Fruit fly (Drosophila melanogaster) whole organism, embryonic: ENCODE measurements around the gene arx.

Source experiments
- CG11504 ChIP-seq: fragments of 200-800 bp; sonication (Bioruptor generic); optimal IDR thresholded peaks from 3 replicates; lab custom pipeline; 2019; ENCODE audit warnings: missing biosample characterization, mild to moderate bottlenecking, missing genetic modification characterization, moderate library complexity
- CG12769 ChIP-seq: fragments of 200-800 bp; sonication (Bioruptor generic); optimal IDR thresholded peaks from 2 replicates; lab custom pipeline; 2019; ENCODE audit warnings: missing biosample characterization, mild to moderate bottlenecking, missing genetic modification characterization, moderate library complexity
- CG13287 ChIP-seq: fragments of 200-800 bp; sonication (Bioruptor generic); IDR thresholded peaks from 2 replicates; pipeline ENCODE4 v1.3.6; 2022; ENCODE audit warnings: missing biosample characterization, missing genetic modification characterization; ENCODE audit not compliant: partially characterized antibody
- CG14441 ChIP-seq: fragments of 200-800 bp; sonication (Bioruptor generic); IDR thresholded peaks from 2 replicates; pipeline ENCODE4 v1.3.6; 2022; ENCODE audit warnings: missing biosample characterization, missing genetic modification characterization
- CG17612 ChIP-seq: fragments of 200-800 bp; sonication (Bioruptor generic); IDR thresholded peaks from 2 replicates; pipeline ENCODE4 v1.3.6; 2022; ENCODE audit warnings: missing biosample characterization, missing genetic modification characterization
- CG18262 ChIP-seq: fragments of 200-800 bp; optimal IDR thresholded peaks from 3 replicates; lab custom pipeline; 2019; ENCODE audit warnings: missing biosample characterization, mild to moderate bottlenecking, missing genetic modification characterization, moderate library complexity
- CG1832 ChIP-seq: fragments of 200-800 bp; sonication (Bioruptor generic); optimal IDR thresholded peaks from 2 replicates; lab custom pipeline; 2017; ENCODE audit warnings: missing biosample characterization, mild to moderate bottlenecking, missing genetic modification characterization, inconsistent platforms
- CG18619 ChIP-seq: fragments of 200-800 bp; sonication (Bioruptor generic); optimal IDR thresholded peaks from 3 replicates; lab custom pipeline; 2017; ENCODE audit warnings: missing biosample characterization, mild to moderate bottlenecking, missing genetic modification characterization
- CG34224 ChIP-seq: fragments of 200-800 bp; sonication (Bioruptor generic); IDR thresholded peaks from 3 replicates; pipeline ENCODE4 v1.3.6; 2022; ENCODE audit warnings: missing biosample characterization, missing genetic modification characterization; ENCODE audit not compliant: partially characterized antibody
- CG4404 ChIP-seq: fragments of 200-800 bp; sonication (Bioruptor generic); IDR thresholded peaks from 2 replicates; pipeline ENCODE4 v1.3.6; 2022; ENCODE audit warnings: missing biosample characterization, missing genetic modification characterization
- CG6854 ChIP-seq: fragments of 200-800 bp; sonication (Bioruptor generic); optimal IDR thresholded peaks from 3 replicates; lab custom pipeline; 2017; ENCODE audit warnings: missing biosample characterization, mild to moderate bottlenecking, missing genetic modification characterization
- CG7372 ChIP-seq: fragments of 200-800 bp; sonication (Bioruptor generic); IDR thresholded peaks from 2 replicates; pipeline ENCODE4 v1.3.6; 2022; ENCODE audit warnings: missing biosample characterization, missing genetic modification characterization
- CG7556 ChIP-seq: fragments of 200-800 bp; sonication (Bioruptor generic); optimal IDR thresholded peaks from 2 replicates; lab custom pipeline; 2017; ENCODE audit warnings: missing biosample characterization, mild to moderate bottlenecking, missing genetic modification characterization
- CG7987 ChIP-seq: fragments of 200-800 bp; sonication (Bioruptor generic); optimal IDR thresholded peaks from 2 replicates; lab custom pipeline; 2018; ENCODE audit warnings: missing biosample characterization, mild to moderate bottlenecking, missing genetic modification characterization, moderate library complexity
- CG8478 ChIP-seq: fragments of >200 bp; optimal IDR thresholded peaks from 2 replicates; lab custom pipeline; 2018
- CG9797 ChIP-seq: fragments of 200-800 bp; sonication (Bioruptor generic); optimal IDR thresholded peaks from 3 replicates; lab custom pipeline; 2018; ENCODE audit warnings: missing biosample characterization, mild to moderate bottlenecking, missing genetic modification characterization
- D19B ChIP-seq: fragments of 200-800 bp; sonication (Bioruptor generic); optimal IDR thresholded peaks from 2 replicates; lab custom pipeline; 2017; ENCODE audit warnings: missing biosample characterization, mild to moderate bottlenecking, missing genetic modification characterization
- Deaf1 ChIP-seq: fragments of 200-800 bp; optimal IDR thresholded peaks from 3 replicates; lab custom pipeline; 2019; ENCODE audit warnings: missing biosample characterization, mild to moderate bottlenecking, missing genetic modification characterization, moderate library complexity
- Dek ChIP-seq: fragments of 200-800 bp; sonication (Bioruptor generic); optimal IDR thresholded peaks from 3 replicates; lab custom pipeline; 2019; ENCODE audit warnings: missing biosample characterization, mild to moderate bottlenecking, missing genetic modification characterization, moderate library complexity
- ERR ChIP-seq: fragments of 200-800 bp; sonication (Bioruptor generic); optimal IDR thresholded peaks from 2 replicates; lab custom pipeline; 2016; ENCODE audit warnings: missing biosample characterization, missing genetic modification characterization
- Ets65A ChIP-seq: fragments of 200-800 bp; sonication (Bioruptor generic); peaks from one replicate; lab custom pipeline; 2016; ENCODE audit warnings: missing biosample characterization, missing genetic modification characterization
- HmgD ChIP-seq: fragments of 200-800 bp; sonication (Bioruptor generic); optimal IDR thresholded peaks from 3 replicates; lab custom pipeline; 2016; ENCODE audit warnings: missing biosample characterization, missing genetic modification characterization
- Hmx ChIP-seq: fragments of 200-800 bp; sonication (Bioruptor generic); optimal IDR thresholded peaks from 2 replicates; lab custom pipeline; 2016; ENCODE audit warnings: missing biosample characterization, missing genetic modification characterization
- Hsf ChIP-seq: fragments of 200-800 bp; sonication (Bioruptor generic); optimal IDR thresholded peaks from 3 replicates; lab custom pipeline; 2016; ENCODE audit warnings: missing biosample characterization, missing genetic modification characterization
- MBD-R2 ChIP-seq: fragments of 200-800 bp; sonication (Bioruptor generic); IDR thresholded peaks from 2 replicates; pipeline ENCODE4 v1.3.6; 2022; ENCODE audit warnings: missing biosample characterization, missing genetic modification characterization
- Meics ChIP-seq: fragments of 200-800 bp; sonication (Bioruptor generic); optimal IDR thresholded peaks from 2 replicates; lab custom pipeline; 2017; ENCODE audit warnings: missing biosample characterization, mild to moderate bottlenecking, missing genetic modification characterization
- Nf-YB ChIP-seq: fragments of 200-800 bp; sonication (Bioruptor generic); optimal IDR thresholded peaks from 3 replicates; lab custom pipeline; 2019; ENCODE audit warnings: missing biosample characterization, mild to moderate bottlenecking, missing genetic modification characterization, moderate library complexity
- Pdp1 ChIP-seq, 2 experiments: fragments of 200-800 bp; sonication (Bioruptor generic); optimal IDR thresholded peaks; 3 replicates each; lab custom pipeline; 2016; ENCODE audit warnings: missing biosample characterization in 2 of 2, missing genetic modification characterization in 2 of 2, mild to moderate bottlenecking in 1 of 2, moderate library complexity in 1 of 2
- Scr ChIP-seq: fragments of 200-800 bp; sonication (Bioruptor generic); IDR thresholded peaks from 2 replicates; pipeline ENCODE4 v1.3.6; 2022; ENCODE audit warnings: missing biosample characterization, missing genetic modification characterization; ENCODE audit not compliant: partially characterized antibody
- Usf ChIP-seq: fragments of 200-800 bp; sonication (Bioruptor generic); optimal IDR thresholded peaks from 2 replicates; lab custom pipeline; 2017; ENCODE audit warnings: missing genotype, missing biosample characterization, missing genetic modification characterization
- chinmo ChIP-seq: fragments of 200-800 bp; sonication (Bioruptor generic); IDR thresholded peaks from 4 replicates; pipeline ENCODE4 v1.3.6; 2022; ENCODE audit warnings: missing biosample characterization, missing genetic modification characterization; ENCODE audit not compliant: partially characterized antibody
- ci ChIP-seq: fragments of 200-800 bp; sonication (Bioruptor generic); IDR thresholded peaks from 3 replicates; pipeline ENCODE4 v1.3.6; 2022; ENCODE audit warnings: missing biosample characterization, missing genetic modification characterization
- gcm ChIP-seq: fragments of 200-800 bp; sonication (Bioruptor generic); optimal IDR thresholded peaks from 2 replicates; lab custom pipeline; 2019; ENCODE audit warnings: missing biosample characterization, mild to moderate bottlenecking, missing genetic modification characterization, moderate library complexity
- gfzf ChIP-seq: fragments of 200-800 bp; sonication (Bioruptor generic); optimal IDR thresholded peaks from 2 replicates; lab custom pipeline; 2016; ENCODE audit warnings: missing biosample characterization, mild to moderate bottlenecking, missing genetic modification characterization, moderate library complexity
- mld ChIP-seq: fragments of 200-800 bp; sonication (Bioruptor generic); IDR thresholded peaks from 3 replicates; pipeline ENCODE4 v1.3.6; 2022; ENCODE audit warnings: missing biosample characterization, missing genetic modification characterization; ENCODE audit not compliant: partially characterized antibody
- pan ChIP-seq, 4 experiments: fragments of >200 bp in 3 of 4; fragments of 200-800 bp in 1 of 4; sonication (Bioruptor generic) in 1 of 4; optimal IDR thresholded peaks in 3 of 4; IDR thresholded peaks in 1 of 4; 2 replicates each; pipeline versions ENCODE4 v1.3.6 to Lab custom; 2017 to 2022; ENCODE audit warnings: missing biosample characterization in 2 of 4, missing genetic modification characterization in 2 of 4, mixed read lengths in 1 of 4
- pho ChIP-seq: fragments of 200-800 bp; sonication (Bioruptor generic); optimal IDR thresholded peaks from 2 replicates; lab custom pipeline; 2016; ENCODE audit warnings: missing biosample characterization, missing genetic modification characterization
- ranshi ChIP-seq: fragments of 200-800 bp; sonication (Bioruptor generic); IDR thresholded peaks from 2 replicates; pipeline ENCODE4 v1.3.6; 2022; ENCODE audit warnings: missing biosample characterization, missing genetic modification characterization
- scrt ChIP-seq: fragments of 200-800 bp; sonication (Bioruptor generic); optimal IDR thresholded peaks from 2 replicates; lab custom pipeline; 2018; ENCODE audit warnings: missing biosample characterization, mild to moderate bottlenecking, missing genetic modification characterization, moderate library complexity
- sd ChIP-seq: fragments of 200-800 bp; sonication (Bioruptor generic); optimal IDR thresholded peaks from 3 replicates; lab custom pipeline; 2018; ENCODE audit warnings: missing biosample characterization, mild to moderate bottlenecking, missing genetic modification characterization, moderate library complexity
- seq ChIP-seq: fragments of 200-800 bp; sonication (Bioruptor generic); IDR thresholded peaks from 2 replicates; pipeline ENCODE4 v1.3.6; 2022; ENCODE audit warnings: missing biosample characterization, missing genetic modification characterization
- sna ChIP-seq: fragments of 200-800 bp; sonication (Bioruptor generic); IDR thresholded peaks from 2 replicates; pipeline ENCODE4 v1.3.6; 2022; ENCODE audit warnings: missing biosample characterization, missing genetic modification characterization; ENCODE audit not compliant: partially characterized antibody
- sqz ChIP-seq: fragments of 200-800 bp; sonication (Bioruptor generic); optimal IDR thresholded peaks from 3 replicates; lab custom pipeline; 2018; ENCODE audit warnings: missing biosample characterization, mild to moderate bottlenecking, missing genetic modification characterization
- tap ChIP-seq: fragments of 200-800 bp; optimal IDR thresholded peaks from 3 replicates; lab custom pipeline; 2019; ENCODE audit warnings: missing biosample characterization, mild to moderate bottlenecking, missing genetic modification characterization, moderate library complexity
- unc-4 ChIP-seq: fragments of 200-800 bp; sonication (Bioruptor generic); IDR thresholded peaks from 2 replicates; pipeline ENCODE4 v1.3.6; 2022; ENCODE audit warnings: missing biosample characterization, missing genetic modification characterization; ENCODE audit not compliant: partially characterized antibody
- vvl ChIP-seq: fragments of 200-800 bp; sonication (Bioruptor generic); IDR thresholded peaks from 2 replicates; pipeline ENCODE4 v1.3.6; 2022; ENCODE audit warnings: missing biosample characterization, missing genetic modification characterization

The arx gene

DNA sequence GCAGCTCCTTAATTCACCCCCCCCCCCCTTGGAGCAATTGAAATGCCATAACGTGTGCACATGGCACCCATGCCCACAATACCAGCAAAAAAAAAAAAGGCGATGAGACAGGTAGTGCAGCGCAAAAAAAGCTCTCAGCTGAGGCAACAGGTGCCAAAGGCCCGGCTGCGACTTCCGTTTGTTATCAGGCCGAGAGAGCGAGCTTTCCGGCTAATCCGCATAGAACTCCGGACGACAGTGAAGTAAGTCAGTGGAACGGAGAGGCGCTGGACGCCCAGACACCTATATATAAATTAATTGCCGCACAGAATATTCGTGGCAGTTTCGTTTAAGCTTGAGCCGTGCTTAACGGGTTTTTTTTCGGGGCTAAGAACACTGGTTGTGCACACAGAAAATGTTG lies 38.0 kb downstream of the arx start, which contains the start of gene CG6865:
Gene CG6865 (plus strand): TSS at position 321 of the 400 bp plus-strand sequence.
- TF ChIP-seq chinmo (GFP tag; lab: Robert Waterston, UW) (0 out of 4 replicates have a peak, but pooled peaks have one; percentile 67), scrt (GFP tag; lab: Kevin White, UChicago) (peak; percentile 81), CG7987 (no peak), CG13287 (GFP tag; lab: Robert Waterston, UW) (no peak)

DNA sequence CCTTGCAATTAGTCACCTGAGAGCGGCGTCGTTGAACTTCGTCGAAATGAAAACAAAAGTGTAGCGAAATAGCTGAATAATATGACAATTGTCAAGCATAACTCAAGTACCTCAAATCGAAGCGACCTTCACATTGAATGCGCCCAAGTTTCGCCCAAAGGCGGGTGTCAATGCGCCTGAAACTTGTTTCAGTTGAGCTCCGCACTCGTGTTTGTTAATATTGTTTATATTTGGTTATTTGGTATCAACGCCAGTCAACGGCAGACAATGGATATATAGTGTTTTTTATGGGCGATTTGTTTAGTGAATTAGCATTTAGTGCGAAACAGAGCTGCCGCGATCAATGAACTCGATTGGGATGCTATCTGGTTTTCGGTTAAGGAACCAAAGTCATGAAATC lies 39.5 kb downstream of the arx start:
- peak; percentile 65; the same call in 1 of the 4 replicates for TF ChIP-seq chinmo (GFP tag; lab: Robert Waterston, UW)
- TF ChIP-seq D19B (GFP tag; lab: Kevin White, UChicago) = no peak
- peak; percentile 25 for TF ChIP-seq CG12769
- no peak for TF ChIP-seq tap (tag; lab: Kevin White, UChicago)
- TF ChIP-seq sd (tag; lab: Kevin White, UChicago) = no peak
- peak; percentile 44 for TF ChIP-seq Ets65A (GFP tag; lab: Kevin White, UChicago)

DNA sequence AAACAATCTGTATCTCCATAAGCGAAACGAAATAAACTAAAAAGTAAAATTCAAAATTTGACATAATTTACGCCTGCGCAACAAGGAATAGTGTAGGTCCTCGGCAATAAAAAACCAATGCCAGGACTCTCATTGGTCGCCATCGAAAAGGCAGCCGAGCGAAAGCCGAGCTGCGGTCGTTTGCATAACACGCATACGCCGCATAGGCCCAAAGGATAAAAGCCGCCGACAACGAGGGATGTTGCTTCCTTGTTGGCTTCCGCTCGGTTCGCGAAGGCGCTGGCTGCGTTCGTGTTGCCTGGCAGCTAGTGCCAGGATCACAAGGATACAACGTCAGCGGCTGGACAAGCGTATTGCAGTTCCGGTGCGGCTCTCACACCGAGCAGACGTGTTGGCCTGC lies 40.9 kb downstream of the arx start:
- TF ChIP-seq Dek (no peak), gcm (GFP tag; lab: Kevin White, UChicago) (no peak), sqz (no peak), CG7556 (GFP tag; lab: Kevin White, UChicago) (no peak), CG1832 (no peak), CG18262 (no peak), MBD-R2 (GFP tag; lab: Robert Waterston, UW) (no peak), CG8478 (no peak), Usf (GFP tag; lab: Kevin White, UChicago) (no peak), sna (GFP tag; lab: Robert Waterston, UW) (no peak), CG7372 (GFP tag; lab: Robert Waterston, UW) (peak; percentile 75; the same call in 1 of the 2 replicates), CG17612 (GFP tag; lab: Robert Waterston, UW) (no peak), CG9797 (GFP tag; lab: Kevin White, UChicago) (no peak), CG6854 (no peak), Meics (GFP tag; lab: Kevin White, UChicago) (no peak), Deaf1 (peak; percentile 93), ERR (GFP tag; lab: Kevin White, UChicago) (no peak), Scr (GFP tag; lab: Robert Waterston, UW) (no peak), pho (GFP tag; lab: Kevin White, UChicago) (no peak), Hmx (GFP tag; lab: Kevin White, UChicago) (no peak), ci (GFP tag; lab: Robert Waterston, UW) (no peak), unc-4 (GFP tag; lab: Robert Waterston, UW) (no peak), Hsf (GFP tag; lab: Kevin White, UChicago) (no peak), CG18619 (GFP tag; lab: Kevin White, UChicago) (no peak), CG34224 (GFP tag; lab: Robert Waterston, UW) (no peak), pan (optimal IDR thresholded peaks at IDR 0.05; lab: Kevin White, UChicago) (no peak), pan (GFP tag; optimal IDR thresholded peaks at IDR 0.05 in 1 of 2, IDR thresholded peaks at IDR 0.05 in 1 of 2) (no peak), CG4404 (GFP tag; lab: Robert Waterston, UW) (no peak), Ets65A (GFP tag; lab: Kevin White, UChicago) (peak; percentile 46), CG14441 (GFP tag; lab: Robert Waterston, UW) (no peak), ranshi (GFP tag; lab: Robert Waterston, UW) (no peak), CG11504 (no peak), gfzf (no peak), seq (no peak), Pdp1 (GFP tag; optimal IDR thresholded peaks at IDR 0.05; lab: Kevin White, UChicago) (no peak), vvl (GFP tag; lab: Robert Waterston, UW) (no peak), Nf-YB (peak; percentile 73), mld (GFP tag; lab: Robert Waterston, UW) (no peak), HmgD (GFP tag; lab: Kevin White, UChicago) (no peak)
